Fruit fly (Drosophila melanogaster) whole organism: ENCODE data around the gene CG15772.

Experiments
- CG8478 ChIP-seq: fragments of >200 bp; optimal IDR thresholded peaks from 2 replicates; lab custom pipeline; 2018; ENCODE audit warnings: inconsistent platforms
- usp ChIP-seq: fragments of >200 bp; optimal IDR thresholded peaks from 2 replicates; lab custom pipeline; 2017; ENCODE audit warnings: missing biosample characterization, missing genetic modification characterization, mixed read lengths

dm6 chrX:5764001-5764892 is 12.2 kb downstream of the CG15772 start, which contains the start of the genes MAPk-Ak2 and CG42699:
- no peak for TF ChIP-seq CG8478 (lab: Kevin White, UChicago)
- TF ChIP-seq usp (GFP tag; lab: Kevin White, UChicago) = no peak
